Fruit fly (Drosophila melanogaster) whole organism, embryonic: ENCODE results near the gene hng2.

Experiments
- Jarid2 ChIP-seq: fragments of 200-800 bp; sonication (Bioruptor generic); optimal IDR thresholded peaks from 3 replicates; lab custom pipeline; 2017; ENCODE audit warnings: mild to moderate bottlenecking, missing biosample characterization, missing genetic modification reagents, missing genetic modification characterization
- ase ChIP-seq: fragments of 200-800 bp; sonication (Bioruptor generic); IDR thresholded peaks from 3 replicates; pipeline ENCODE4 v1.3.6; 2022; ENCODE audit warnings: missing biosample characterization, missing genetic modification characterization
- dysf ChIP-seq: fragments of 200-800 bp; sonication (Bioruptor generic); IDR thresholded peaks from 3 replicates; pipeline ENCODE4 v1.3.6; 2022; ENCODE audit warnings: missing biosample characterization, missing genetic modification characterization
- her ChIP-seq: fragments of 200-800 bp; sonication (Bioruptor generic); optimal IDR thresholded peaks from 2 replicates; lab custom pipeline; 2016; ENCODE audit warnings: missing biosample characterization, missing genetic modification characterization
- slp2 ChIP-seq: fragments of 200-800 bp; sonication (Bioruptor generic); optimal IDR thresholded peaks from 2 replicates; lab custom pipeline; 2016; ENCODE audit warnings: missing biosample characterization, missing genetic modification characterization

dm6 chr3R:8822919-8823318 is 16.8 kb downstream of the hng2 start:
- no peak for TF ChIP-seq dysf
- TF ChIP-seq Jarid2 (GFP tag; lab: Kevin White, UChicago) = no peak
- no peak for TF ChIP-seq her (GFP tag; lab: Kevin White, UChicago)
- no peak for TF ChIP-seq slp2 (GFP tag; lab: Kevin White, UChicago)
- no peak for TF ChIP-seq ase
